Fruit fly (Drosophila melanogaster) whole organism, embryonic: ENCODE measurements around the gene Cyp12a4.

Source experiments
- Abd-B ChIP-seq: fragments of 200-800 bp; sonication (Bioruptor generic); optimal IDR thresholded peaks from 2 replicates; lab custom pipeline; 2018; ENCODE audit warnings: missing biosample characterization, mild to moderate bottlenecking, missing genetic modification characterization, moderate library complexity
- Aef1 ChIP-seq: fragments of 200-800 bp; sonication (Bioruptor generic); IDR thresholded peaks from 3 replicates; pipeline ENCODE4 v1.3.6; 2022; ENCODE audit warnings: missing biosample characterization, missing genetic modification characterization
- BEAF-32 ChIP-seq: fragments of 200-800 bp; sonication (Bioruptor generic); optimal IDR thresholded peaks from 3 replicates; lab custom pipeline; 2017; ENCODE audit warnings: missing biosample characterization, missing genetic modification characterization, mild to moderate bottlenecking, moderate library complexity, missing genetic modification reagents
- CG11504 ChIP-seq: fragments of 200-800 bp; sonication (Bioruptor generic); optimal IDR thresholded peaks from 3 replicates; lab custom pipeline; 2019; ENCODE audit warnings: missing biosample characterization, mild to moderate bottlenecking, missing genetic modification characterization, moderate library complexity
- CG12155 ChIP-seq: fragments of 200-800 bp; sonication (Bioruptor generic); optimal IDR thresholded peaks from 3 replicates; lab custom pipeline; 2016; ENCODE audit warnings: missing biosample characterization, missing genetic modification characterization
- CG13894 ChIP-seq: fragments of 200-800 bp; sonication (Bioruptor generic); optimal IDR thresholded peaks from 3 replicates; lab custom pipeline; 2018; ENCODE audit warnings: missing biosample characterization, mild to moderate bottlenecking, missing genetic modification characterization, moderate library complexity
- CG14014 ChIP-seq: fragments of 200-800 bp; sonication (Bioruptor generic); IDR thresholded peaks from 2 replicates; pipeline ENCODE4 v1.3.6; 2022; ENCODE audit warnings: missing biosample characterization, missing genetic modification characterization
- CG1602 ChIP-seq: fragments of 200-800 bp; sonication (Bioruptor generic); optimal IDR thresholded peaks from 3 replicates; lab custom pipeline; 2016; ENCODE audit warnings: missing biosample characterization, missing genetic modification characterization
- CG1603 ChIP-seq: fragments of 200-800 bp; sonication (Bioruptor generic); optimal IDR thresholded peaks from 2 replicates; lab custom pipeline; 2019; ENCODE audit warnings: missing biosample characterization, mild to moderate bottlenecking, missing genetic modification characterization, moderate library complexity
- CG17328 ChIP-seq: fragments of 200-800 bp; sonication (Bioruptor generic); IDR thresholded peaks from 2 replicates; pipeline ENCODE4 v1.3.6; 2022; ENCODE audit warnings: missing biosample characterization, missing genetic modification characterization
- CG17568 ChIP-seq: fragments of 200-800 bp; sonication (Bioruptor generic); optimal IDR thresholded peaks from 2 replicates; lab custom pipeline; 2018; ENCODE audit warnings: missing biosample characterization, mild to moderate bottlenecking, missing genetic modification characterization, moderate library complexity
- CG17829 ChIP-seq: fragments of 200-800 bp; optimal IDR thresholded peaks from 2 replicates; lab custom pipeline; 2019; ENCODE audit warnings: missing biosample characterization, mild to moderate bottlenecking, missing genetic modification characterization, moderate library complexity
- CG18476 ChIP-seq: fragments of 200-800 bp; sonication (Bioruptor generic); optimal IDR thresholded peaks from 2 replicates; lab custom pipeline; 2016; ENCODE audit warnings: missing biosample characterization, mild to moderate bottlenecking, missing genetic modification characterization
- CG2712 ChIP-seq: fragments of 200-800 bp; optimal IDR thresholded peaks from 3 replicates; lab custom pipeline; 2019; ENCODE audit warnings: missing biosample characterization, mild to moderate bottlenecking, missing genetic modification characterization, moderate library complexity
- CG3163 ChIP-seq: fragments of 200-800 bp; sonication (Bioruptor generic); optimal IDR thresholded peaks from 3 replicates; lab custom pipeline; 2016; ENCODE audit warnings: missing biosample characterization, missing genetic modification characterization
- CG34224 ChIP-seq: fragments of 200-800 bp; sonication (Bioruptor generic); IDR thresholded peaks from 3 replicates; pipeline ENCODE4 v1.3.6; 2022; ENCODE audit warnings: missing biosample characterization, missing genetic modification characterization; ENCODE audit not compliant: partially characterized antibody
- CG34376 ChIP-seq: fragments of 200-800 bp; sonication (Bioruptor generic); optimal IDR thresholded peaks from 2 replicates; lab custom pipeline; 2018; ENCODE audit warnings: missing biosample characterization, mild to moderate bottlenecking, missing genetic modification characterization
- CG42726 ChIP-seq: fragments of 200-800 bp; sonication (Bioruptor generic); IDR thresholded peaks from 2 replicates; pipeline ENCODE4 v1.3.6; 2022; ENCODE audit warnings: missing biosample characterization, missing genetic modification characterization; ENCODE audit not compliant: partially characterized antibody
- CG4282 ChIP-seq: fragments of 200-800 bp; sonication (Bioruptor generic); optimal IDR thresholded peaks from 2 replicates; lab custom pipeline; 2016; ENCODE audit warnings: missing biosample characterization, missing genetic modification characterization
- CG4424 ChIP-seq: fragments of 200-800 bp; sonication (Bioruptor generic); optimal IDR thresholded peaks from 3 replicates; lab custom pipeline; 2016; ENCODE audit warnings: missing biosample characterization, missing genetic modification characterization
- CG4617 ChIP-seq: fragments of 200-800 bp; sonication (Bioruptor generic); optimal IDR thresholded peaks from 3 replicates; lab custom pipeline; 2016; ENCODE audit warnings: missing biosample characterization, missing genetic modification characterization, borderline replicate concordance
- CG4707 ChIP-seq: fragments of 200-800 bp; sonication (Bioruptor generic); optimal IDR thresholded peaks from 2 replicates; lab custom pipeline; 2018; ENCODE audit warnings: missing biosample characterization, mild to moderate bottlenecking, missing genetic modification characterization, moderate library complexity
- CG8765 ChIP-seq: fragments of 200-800 bp; sonication (Bioruptor generic); IDR thresholded peaks from 2 replicates; pipeline ENCODE4 v1.3.6; 2022; ENCODE audit warnings: missing biosample characterization, missing genetic modification characterization
- D19A ChIP-seq: fragments of 200-800 bp; optimal IDR thresholded peaks from 3 replicates; lab custom pipeline; 2019; ENCODE audit warnings: missing biosample characterization, mild to moderate bottlenecking, missing genetic modification characterization, moderate library complexity
- Dip2 ChIP-seq: fragments of 200-800 bp; sonication (Bioruptor generic); IDR thresholded peaks from 2 replicates; pipeline ENCODE4 v1.3.6; 2022; ENCODE audit warnings: missing biosample characterization, missing genetic modification characterization
- Ets97D ChIP-seq: fragments of 200-800 bp; sonication (Bioruptor generic); optimal IDR thresholded peaks from 3 replicates; lab custom pipeline; 2016; ENCODE audit warnings: missing biosample characterization, missing genetic modification characterization
- Lhr ChIP-seq: fragments of 200-800 bp; sonication (Bioruptor generic); optimal IDR thresholded peaks from 3 replicates; lab custom pipeline; 2017; ENCODE audit warnings: mild to moderate bottlenecking, missing biosample characterization, missing genetic modification reagents, missing genetic modification characterization
- Max ChIP-seq: fragments of 200-800 bp; sonication (Bioruptor generic); optimal IDR thresholded peaks from 2 replicates; lab custom pipeline; 2016; ENCODE audit warnings: missing biosample characterization, mild to moderate bottlenecking, missing genetic modification characterization
- Meics ChIP-seq: fragments of 200-800 bp; sonication (Bioruptor generic); optimal IDR thresholded peaks from 2 replicates; lab custom pipeline; 2017; ENCODE audit warnings: missing biosample characterization, mild to moderate bottlenecking, missing genetic modification characterization
- NfI ChIP-seq: fragments of 200-800 bp; sonication (Bioruptor generic); optimal IDR thresholded peaks from 3 replicates; lab custom pipeline; 2018; ENCODE audit warnings: missing biosample characterization, mild to moderate bottlenecking, missing genetic modification characterization, moderate library complexity
- Opbp ChIP-seq: fragments of 200-800 bp; sonication (Bioruptor generic); IDR thresholded peaks from 3 replicates; pipeline ENCODE4 v1.3.6; 2022; ENCODE audit warnings: missing biosample characterization, missing genetic modification characterization; ENCODE audit not compliant: partially characterized antibody
- Pdp1 ChIP-seq, 2 experiments: fragments of 200-800 bp; sonication (Bioruptor generic); optimal IDR thresholded peaks; 3 replicates each; lab custom pipeline; 2016; ENCODE audit warnings: missing biosample characterization in 2 of 2, missing genetic modification characterization in 2 of 2, mild to moderate bottlenecking in 1 of 2, moderate library complexity in 1 of 2
- Rfx ChIP-seq: fragments of 200-800 bp; sonication (Bioruptor generic); IDR thresholded peaks from 2 replicates; pipeline ENCODE4 v1.3.6; 2022; ENCODE audit warnings: missing biosample characterization, missing genetic modification characterization
- Sry-δ ChIP-seq: fragments of 200-800 bp; sonication (Bioruptor generic); optimal IDR thresholded peaks from 2 replicates; lab custom pipeline; 2016; ENCODE audit warnings: missing biosample characterization, missing genetic modification characterization
- TFAM ChIP-seq: fragments of 200-800 bp; sonication (Bioruptor generic); optimal IDR thresholded peaks from 2 replicates; lab custom pipeline; 2017; ENCODE audit warnings: missing biosample characterization, missing genetic modification characterization, inconsistent platforms
- cad ChIP-seq: fragments of >200 bp; optimal IDR thresholded peaks from 2 replicates; lab custom pipeline; 2017; ENCODE audit warnings: missing biosample characterization, missing genetic modification characterization
- dimm ChIP-seq: fragments of 200-800 bp; sonication (Bioruptor generic); IDR thresholded peaks from 2 replicates; pipeline ENCODE4 v1.3.6; 2022; ENCODE audit warnings: missing biosample characterization, missing genetic modification characterization
- dpn ChIP-seq, 2 experiments: fragments of 200-800 bp; sonication (Bioruptor generic); optimal IDR thresholded peaks; 3 replicates each; lab custom pipeline; 2016; ENCODE audit warnings: missing biosample characterization in 2 of 2, missing genetic modification characterization in 2 of 2
- exex ChIP-seq: fragments of 200-800 bp; sonication (Bioruptor generic); optimal IDR thresholded peaks from 4 replicates; lab custom pipeline; 2018; ENCODE audit warnings: missing biosample characterization, mild to moderate bottlenecking, missing genetic modification characterization, moderate library complexity
- ftz-f1 ChIP-seq: fragments of 200-800 bp; sonication (Bioruptor generic); optimal IDR thresholded peaks from 2 replicates; lab custom pipeline; 2016; ENCODE audit warnings: missing biosample characterization, missing genetic modification characterization
- her ChIP-seq: fragments of 200-800 bp; sonication (Bioruptor generic); optimal IDR thresholded peaks from 2 replicates; lab custom pipeline; 2016; ENCODE audit warnings: missing biosample characterization, missing genetic modification characterization
- phol ChIP-seq: fragments of 200-800 bp; sonication (Bioruptor generic); optimal IDR thresholded peaks from 3 replicates; lab custom pipeline; 2018; ENCODE audit warnings: missing biosample characterization, mild to moderate bottlenecking, missing genetic modification characterization, moderate library complexity
- pzg ChIP-seq: fragments of 200-800 bp; sonication (Bioruptor generic); optimal IDR thresholded peaks from 3 replicates; lab custom pipeline; 2018; ENCODE audit warnings: missing biosample characterization, mild to moderate bottlenecking, missing genetic modification characterization, moderate library complexity
- salm ChIP-seq: fragments of 200-800 bp; sonication (Bioruptor generic); optimal IDR thresholded peaks from 2 replicates; lab custom pipeline; 2018; ENCODE audit warnings: missing biosample characterization, mild to moderate bottlenecking, missing genetic modification characterization
- slbo ChIP-seq: fragments of 200-800 bp; sonication (Bioruptor generic); IDR thresholded peaks from 2 replicates; pipeline ENCODE4 v1.3.6; 2022; ENCODE audit warnings: missing biosample characterization, missing genetic modification characterization
- so ChIP-seq: fragments of 200-800 bp; sonication (Bioruptor generic); IDR thresholded peaks from 3 replicates; pipeline ENCODE4 v1.3.6; 2022; ENCODE audit warnings: missing biosample characterization, missing genetic modification characterization
- unpg ChIP-seq: fragments of 200-800 bp; sonication (Bioruptor generic); optimal IDR thresholded peaks from 3 replicates; lab custom pipeline; 2018; ENCODE audit warnings: missing biosample characterization, mild to moderate bottlenecking, missing genetic modification characterization, moderate library complexity
- zen2 ChIP-seq: fragments of 200-800 bp; sonication (Bioruptor generic); IDR thresholded peaks from 3 replicates; pipeline ENCODE4 v1.3.6; 2022; ENCODE audit warnings: missing biosample characterization, missing genetic modification characterization; ENCODE audit not compliant: partially characterized antibody
- zfh2 ChIP-seq: fragments of 200-800 bp; sonication (Bioruptor generic); optimal IDR thresholded peaks from 2 replicates; lab custom pipeline; 2016; ENCODE audit warnings: missing biosample characterization, missing genetic modification characterization

The Cyp12a4 gene

DNA sequence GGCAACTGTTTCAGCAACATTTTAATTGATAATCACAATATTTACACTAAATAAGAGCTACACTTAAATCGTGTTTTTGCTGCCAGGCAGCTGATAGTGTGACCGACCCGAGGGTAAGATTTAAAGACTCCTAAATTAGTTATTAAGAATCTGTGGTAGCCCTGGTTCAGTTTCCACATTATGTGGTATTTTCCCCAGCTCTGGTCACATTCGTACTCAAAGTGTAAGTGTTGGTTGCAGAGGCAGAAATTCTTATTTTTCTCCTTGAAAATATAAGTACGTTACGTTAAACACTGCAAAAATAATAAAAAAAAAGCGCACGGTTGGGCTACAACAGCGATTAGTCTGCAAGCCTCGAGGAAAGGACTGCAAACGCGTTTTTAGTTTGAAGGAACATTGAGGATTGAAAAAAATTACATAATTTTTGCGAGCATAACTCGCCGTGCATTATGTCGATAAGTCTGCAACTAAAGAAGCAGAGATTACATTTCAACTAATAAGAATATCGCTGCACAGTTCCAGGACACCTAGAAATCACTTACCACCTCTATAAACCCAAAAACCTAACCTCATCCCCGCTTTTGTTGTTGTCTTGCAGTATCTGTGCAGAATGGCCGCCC is 40.0 kb upstream of the Cyp12a4 start, which contains the start of the genes mRpL55 and ATPsynD (continued):
- TF ChIP-seq Sry-δ (GFP tag; lab: Kevin White, UChicago) (peak; percentile 10), Pdp1 (GFP tag; optimal IDR thresholded peaks at IDR 0.05; lab: Kevin White, UChicago) (peak in 1 of 2 experiments; percentile 97), CG4282 (GFP tag; lab: Kevin White, UChicago) (no peak), D19A (no peak), Abd-B (peak; percentile 27), CG34224 (peak; percentile 7; the same call in 1 of the 3 replicates), CG17829 (tag; lab: Kevin White, UChicago) (peak; percentile 23), NfI (GFP tag; lab: Kevin White, UChicago) (no peak), CG17568 (GFP tag; lab: Kevin White, UChicago) (no peak), phol (tag; lab: Kevin White, UChicago) (peak; percentile 13), CG12155 (GFP tag; lab: Kevin White, UChicago) (no peak), CG2712 (peak; percentile 18), dpn (GFP tag; optimal IDR thresholded peaks at IDR 0.05; lab: Kevin White, UChicago) (peak in 1 of 2 experiments; percentile 14), CG42726 (GFP tag; lab: Robert Waterston, UW) (peak; percentile 45; the same call in 1 of the 2 replicates), CG4617 (GFP tag; lab: Kevin White, UChicago) (peak; percentile 80), CG34376 (GFP tag; lab: Kevin White, UChicago) (no peak), CG4424 (GFP tag; lab: Kevin White, UChicago) (no peak), CG3163 (GFP tag; lab: Kevin White, UChicago) (no peak), slbo (GFP tag; lab: Robert Waterston, UW) (peak; percentile 36; the same call in 1 of the 2 replicates), exex (tag; lab: Kevin White, UChicago) (peak; percentile 32), Opbp (peak; percentile 64; the same call in 1 of the 3 replicates), cad (GFP tag; lab: Kevin White, UChicago) (no peak), Meics (no peak), her (GFP tag; lab: Kevin White, UChicago) (no peak), zfh2 (GFP tag; lab: Kevin White, UChicago) (no peak), Aef1 (no peak), Dip2 (GFP tag; lab: Robert Waterston, UW) (no peak), salm (peak; percentile 1), CG8765 (no peak), CG1602 (GFP tag; lab: Kevin White, UChicago) (no peak), ftz-f1 (peak; percentile 56), pzg (GFP tag; lab: Kevin White, UChicago) (peak; percentile 92), CG14014 (GFP tag; lab: Robert Waterston, UW) (no peak), dimm (no peak), Lhr (peak; percentile 38), CG11504 (tag; lab: Kevin White, UChicago) (peak; percentile 38), Rfx (GFP tag; lab: Robert Waterston, UW) (peak; percentile 38), unpg (GFP tag; lab: Kevin White, UChicago) (peak; percentile 18), so (GFP tag; lab: Robert Waterston, UW) (no peak), Max (GFP tag; lab: Kevin White, UChicago) (no peak), CG13894 (tag; lab: Kevin White, UChicago) (no peak), CG4707 (GFP tag; lab: Kevin White, UChicago) (no peak), CG18476 (no peak), zen2 (GFP tag; lab: Robert Waterston, UW) (no peak), BEAF-32 (GFP tag; lab: Kevin White, UChicago) (no peak), CG17328 (GFP tag; lab: Robert Waterston, UW) (0 out of 2 replicates have a peak, but pooled peaks have one; percentile 18), Ets97D (GFP tag; lab: Kevin White, UChicago) (peak; percentile 61), TFAM (GFP tag; lab: Kevin White, UChicago) (no peak), CG1603 (tag; lab: Kevin White, UChicago) (peak; percentile 64)
